Worm (Caenorhabditis elegans) whole organism, young adult: Measurements from ENCODE around the gene mgl-1.

Source experiments
- F10E7.11 ChIP-seq: sonication (generic microtip); optimal IDR thresholded peaks from 2 replicates; lab custom pipeline; 2017; ENCODE audit warnings: mild to moderate bottlenecking, missing genetic modification characterization, moderate library complexity, missing compliant biosample characterization
- bed-1 ChIP-seq: fragments of 200-800 bp; sonication (Bioruptor generic); IDR thresholded peaks from 2 replicates; pipeline ENCODE4 v1.3.6; 2022; ENCODE audit warnings: missing genetic modification reagents, missing genetic modification characterization, missing compliant biosample characterization
- mcd-1 ChIP-seq: fragments of 200-800 bp; sonication (Bioruptor generic); IDR thresholded peaks from 2 replicates; pipeline ENCODE4 v1.3.6; 2022; ENCODE audit warnings: missing genetic modification reagents, missing genetic modification characterization, missing compliant biosample characterization
- ztf-26 ChIP-seq: sonication (generic microtip); optimal IDR thresholded peaks from 2 replicates; lab custom pipeline; 2017; ENCODE audit warnings: missing genetic modification characterization, missing compliant biosample characterization

DNA sequence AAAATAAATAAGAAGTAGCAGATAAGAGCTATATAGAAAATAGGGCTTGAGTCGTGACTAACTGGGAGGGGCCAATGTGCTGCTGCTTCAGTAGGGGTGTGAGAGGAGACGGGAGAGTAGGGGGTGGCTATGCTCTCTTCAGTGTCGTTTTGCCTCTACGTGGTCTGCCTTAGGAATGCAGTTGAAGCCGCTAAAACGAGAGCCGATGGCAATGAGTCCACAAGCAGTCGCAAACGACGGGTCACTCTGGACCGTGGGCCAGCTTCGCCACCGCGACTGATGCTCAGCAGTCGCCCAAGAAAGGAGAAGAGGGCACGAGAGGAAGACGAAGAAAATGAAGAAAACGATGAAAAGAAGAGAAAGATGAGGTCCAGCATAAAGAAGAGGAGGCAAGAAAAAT lies 23.1 kb upstream of the mgl-1 start, which contains the start of gene grk-1:
- no peak for TF ChIP-seq ztf-26
- no peak for TF ChIP-seq F10E7.11
- no peak for TF ChIP-seq bed-1 (GFP tag; lab: Robert Waterston, UW)
- no peak for TF ChIP-seq mcd-1 (GFP tag; lab: Robert Waterston, UW)
